Worm (Caenorhabditis elegans): ENCODE measurements around the gene F23A7.5.
A peak's percentile ranks its signal among the peaks of the same experiment; 100 is the strongest.
"Not testable (repeated sequence)": the region's sequence is repeated elsewhere in the genome, so short reads cannot be mapped to it uniquely, and the experiment has no call there.

Gene F23A7.5

DNA sequence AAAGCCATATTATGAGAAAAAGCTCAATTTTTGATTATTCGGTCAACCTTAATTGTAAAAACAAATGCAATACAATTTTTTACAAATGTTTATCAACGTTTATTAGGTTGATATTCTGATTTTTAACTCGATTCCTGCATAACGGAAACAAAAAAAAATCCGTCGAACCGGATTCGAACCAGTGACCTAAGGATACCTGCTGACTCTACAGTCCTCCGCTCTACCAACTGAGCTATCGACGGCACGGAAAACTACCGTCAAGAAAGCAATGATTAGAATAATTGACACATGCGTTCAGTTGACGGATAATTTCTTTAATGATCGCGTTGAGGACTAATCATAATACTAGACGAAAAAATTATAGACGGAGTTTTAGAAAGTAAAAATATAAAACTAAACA is 20.1 kb upstream of the F23A7.5 start:
- TF ChIP-seq ets-7 (tag; optimal IDR thresholded peaks at IDR 0.05): no peak
- no peak for TF ChIP-seq hmbx-1 (tag; optimal IDR thresholded peaks at IDR 0.05)
- no peak for TF ChIP-seq hmg-4 (GFP tag; optimal IDR thresholded peaks at IDR 0.05)
- no peak for TF ChIP-seq tbx-37 (GFP tag; conservative IDR thresholded peaks at IDR 0.05)
- TF ChIP-seq aly-1 (tag; optimal IDR thresholded peaks at IDR 0.05): no peak
- no peak for TF ChIP-seq tbx-11 (GFP tag; IDR thresholded peaks at IDR 0.05)
- TF ChIP-seq sea-1 (GFP tag; conservative IDR thresholded peaks at IDR 0.05): 0 out of 2 replicates have a peak, but pooled peaks have one; percentile 17
- peak; percentile 42; the same call in 1 of the 2 replicates for TF ChIP-seq pes-1 (GFP tag; IDR thresholded peaks at IDR 0.05)
- no peak for TF ChIP-seq B0310.2 (tag; optimal IDR thresholded peaks at IDR 0.05)
- 0 out of 2 replicates have a peak, but pooled peaks have one; percentile 21 for TF ChIP-seq scrt-1 (GFP tag; IDR thresholded peaks at IDR 0.05)

DNA sequence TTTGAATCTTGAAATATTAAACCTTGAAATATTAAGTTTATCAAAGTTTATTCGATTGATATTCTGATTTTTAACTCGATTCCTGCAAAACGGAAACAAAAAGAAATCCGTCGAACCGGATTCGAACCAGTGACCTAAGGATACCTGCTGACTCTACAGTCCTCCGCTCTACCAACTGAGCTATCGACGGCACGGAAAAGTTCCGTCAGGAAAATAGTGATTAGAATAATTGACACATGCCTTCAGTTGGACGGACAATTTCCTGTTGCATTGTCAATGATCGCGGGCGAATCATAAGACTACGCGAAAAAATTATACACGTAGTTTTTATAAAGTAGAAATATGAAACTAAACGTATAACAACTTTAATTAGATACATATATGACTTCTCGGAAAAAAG is 19.6 kb upstream of the F23A7.5 start:
- TF ChIP-seq tbx-11 (GFP tag; IDR thresholded peaks at IDR 0.05) (no peak), tbx-37 (GFP tag; conservative IDR thresholded peaks at IDR 0.05) (no peak)

DNA sequence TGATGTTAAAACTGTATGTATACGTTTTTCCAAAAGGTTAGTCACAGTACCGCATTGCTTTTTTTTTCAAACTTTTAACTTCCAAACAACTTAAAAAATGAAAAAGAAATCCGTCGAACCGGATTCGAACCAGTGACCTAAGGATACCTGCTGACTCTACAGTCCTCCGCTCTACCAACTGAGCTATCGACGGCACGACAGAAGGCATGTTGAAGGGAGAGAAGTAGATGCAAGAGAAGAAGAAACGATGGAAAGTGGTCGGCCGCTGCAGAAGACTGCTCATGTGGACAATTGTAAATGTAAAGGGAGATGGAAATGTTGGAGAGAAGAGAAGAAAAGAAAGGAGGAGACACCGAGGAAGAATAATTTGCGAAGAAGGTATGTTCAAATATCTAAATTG is 19.1 kb upstream of the F23A7.5 start:
- TF ChIP-seq hmbx-1 (tag; optimal IDR thresholded peaks at IDR 0.05) (peak; percentile 70), pes-1 (GFP tag; IDR thresholded peaks at IDR 0.05) (peak; percentile 93), scrt-1 (GFP tag; IDR thresholded peaks at IDR 0.05) (peak; percentile 92), aly-1 (tag; optimal IDR thresholded peaks at IDR 0.05) (peak; percentile 85), ama-1 (optimal IDR thresholded peaks at IDR 0.05) (no peak), B0310.2 (tag; optimal IDR thresholded peaks at IDR 0.05) (peak; percentile 77), F13C5.2 (tag; optimal IDR thresholded peaks at IDR 0.05) (peak; percentile 90), hmg-4 (GFP tag; optimal IDR thresholded peaks at IDR 0.05) (peak; percentile 92), ets-7 (tag; optimal IDR thresholded peaks at IDR 0.05) (peak; percentile 77), ceh-36 (tag; optimal IDR thresholded peaks at IDR 0.05) (peak; percentile 86), flt-1 (GFP tag; IDR thresholded peaks at IDR 0.05) (peak; percentile 94), tbx-37 (GFP tag; conservative IDR thresholded peaks at IDR 0.05) (peak; percentile 88), ceh-13 (GFP tag; optimal IDR thresholded peaks at IDR 0.05) (peak; percentile 88), tbx-11 (GFP tag; IDR thresholded peaks at IDR 0.05) (peak; percentile 88), tra-4 (tag; optimal IDR thresholded peaks at IDR 0.05) (peak; percentile 67), hnd-1 (tag; optimal IDR thresholded peaks at IDR 0.05) (peak; percentile 76), sea-1 (GFP tag; conservative IDR thresholded peaks at IDR 0.05) (peak; percentile 93)

DNA sequence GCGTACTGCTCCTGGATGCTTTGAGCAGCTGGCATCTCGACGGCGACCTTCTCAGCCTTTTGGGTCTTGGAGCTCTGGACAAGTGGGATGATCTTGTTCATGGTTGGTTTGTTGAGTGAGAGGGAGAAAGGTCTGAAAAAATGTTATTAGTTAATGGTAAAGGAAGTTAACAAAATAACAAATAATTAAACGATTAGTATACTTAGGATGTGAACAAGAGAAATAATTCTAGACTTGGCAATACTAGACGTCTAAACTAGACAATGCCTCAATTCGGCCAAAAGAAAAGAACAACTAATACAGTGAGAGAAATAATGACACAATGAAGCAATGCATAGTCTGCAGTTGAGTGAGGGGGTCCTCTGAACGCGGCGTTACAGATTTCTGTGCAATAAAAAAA is 18.2 kb upstream of the F23A7.5 start, which contains the start of gene R11.4:
Gene R11.4 (minus strand): TSS at position 101 of the 400 bp plus-strand sequence.
- TF ChIP-seq F13C5.2 (tag; optimal IDR thresholded peaks at IDR 0.05) (no peak), tbx-11 (GFP tag; IDR thresholded peaks at IDR 0.05) (no peak), sea-1 (GFP tag; conservative IDR thresholded peaks at IDR 0.05) (no peak), aly-1 (tag; optimal IDR thresholded peaks at IDR 0.05) (no peak), hnd-1 (tag; optimal IDR thresholded peaks at IDR 0.05) (no peak), ceh-36 (tag; optimal IDR thresholded peaks at IDR 0.05) (no peak), pes-1 (GFP tag; IDR thresholded peaks at IDR 0.05) (no peak), hmg-4 (GFP tag; optimal IDR thresholded peaks at IDR 0.05) (no peak), tbx-37 (GFP tag; conservative IDR thresholded peaks at IDR 0.05) (no peak), ets-7 (tag; optimal IDR thresholded peaks at IDR 0.05) (no peak), tra-4 (tag; optimal IDR thresholded peaks at IDR 0.05) (no peak), hmbx-1 (tag; optimal IDR thresholded peaks at IDR 0.05) (no peak), scrt-1 (GFP tag; IDR thresholded peaks at IDR 0.05) (no peak), B0310.2 (tag; optimal IDR thresholded peaks at IDR 0.05) (no peak), ama-1 (optimal IDR thresholded peaks at IDR 0.05) (no peak)

DNA sequence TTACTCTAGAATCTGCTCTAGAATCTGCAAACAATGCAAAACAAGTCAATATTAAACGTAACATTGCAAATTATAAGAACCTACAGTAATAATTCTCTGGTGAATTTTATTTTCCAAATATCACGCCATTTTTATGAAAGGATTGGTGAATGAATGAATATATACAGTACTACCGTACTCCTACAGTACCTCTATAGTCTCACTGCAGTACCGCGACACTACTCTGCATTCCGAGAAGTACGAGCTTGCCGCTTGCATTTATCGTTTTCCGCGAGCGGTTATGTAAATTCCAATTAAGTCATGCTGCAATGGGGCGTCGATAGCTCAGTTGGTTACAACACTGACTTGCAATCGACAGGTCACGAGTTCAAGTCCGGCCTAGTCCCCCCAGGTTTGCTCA is 16.4 kb upstream of the F23A7.5 start, which contains the start of gene F23A7.4:
Gene F23A7.4 (plus strand): TSS at position 301 of the 400 bp plus-strand sequence.
- TF ChIP-seq hnd-1 (tag; optimal IDR thresholded peaks at IDR 0.05); pes-1 (GFP tag; IDR thresholded peaks at IDR 0.05); scrt-1 (GFP tag; IDR thresholded peaks at IDR 0.05): not testable (repeated sequence)

DNA sequence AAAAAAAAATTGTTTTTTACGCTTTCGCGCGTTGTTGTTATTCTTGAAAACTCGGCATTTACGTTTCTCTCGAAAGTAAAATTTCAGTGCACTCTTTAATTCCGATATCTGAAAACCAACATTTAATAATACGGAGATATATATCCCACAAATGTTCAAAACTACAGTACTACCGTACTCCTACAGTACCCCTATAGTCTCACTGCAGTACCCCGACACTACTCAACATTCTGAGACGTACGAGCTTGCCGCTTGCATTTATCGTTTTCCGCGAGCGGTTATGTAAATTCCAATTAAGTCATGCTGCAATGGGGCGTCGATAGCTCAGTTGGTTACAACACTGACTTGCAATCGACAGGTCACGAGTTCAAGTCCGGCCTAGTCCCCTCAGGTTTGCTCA is 15.6 kb upstream of the F23A7.5 start, which contains the start of gene F23A7.8:
Gene F23A7.8 (plus strand): TSS at position 301 of the 400 bp plus-strand sequence.
- not testable (repeated sequence) for TF ChIP-seq scrt-1 (GFP tag; IDR thresholded peaks at IDR 0.05); flt-1 (GFP tag; IDR thresholded peaks at IDR 0.05); B0310.2 (tag; optimal IDR thresholded peaks at IDR 0.05)

DNA sequence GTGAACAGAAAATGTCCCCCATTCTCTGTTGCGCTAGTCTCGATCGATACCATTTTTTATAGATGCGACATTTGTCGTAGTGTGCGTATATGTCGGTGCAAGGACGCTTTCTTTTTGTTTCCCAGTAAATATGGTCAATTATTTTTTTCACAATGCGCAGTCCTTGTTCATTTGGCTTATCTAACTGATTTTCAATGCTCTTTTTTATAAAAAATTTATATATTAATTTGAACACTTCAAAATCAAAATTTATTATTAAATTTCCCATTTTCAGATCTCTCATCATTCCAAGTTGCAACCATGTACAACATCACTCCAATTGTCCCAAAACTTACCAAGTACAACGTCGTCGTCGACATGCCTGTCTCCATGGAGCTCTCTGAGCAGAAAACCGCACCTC is 11.6 kb upstream of the F23A7.5 start, which contains the start of gene F23A7.1:
Gene F23A7.1 (plus strand): TSS at position 301 of the 400 bp plus-strand sequence.
- TF ChIP-seq ceh-36 (tag; optimal IDR thresholded peaks at IDR 0.05) (no peak), sea-1 (GFP tag; conservative IDR thresholded peaks at IDR 0.05) (no peak), ama-1 (optimal IDR thresholded peaks at IDR 0.05) (no peak), hmg-4 (GFP tag; optimal IDR thresholded peaks at IDR 0.05) (no peak), aly-1 (tag; optimal IDR thresholded peaks at IDR 0.05) (no peak), flt-1 (GFP tag; IDR thresholded peaks at IDR 0.05) (no peak), B0310.2 (tag; optimal IDR thresholded peaks at IDR 0.05) (no peak), scrt-1 (GFP tag; IDR thresholded peaks at IDR 0.05) (no peak), pes-1 (GFP tag; IDR thresholded peaks at IDR 0.05) (no peak), hmbx-1 (tag; optimal IDR thresholded peaks at IDR 0.05) (no peak), F13C5.2 (tag; optimal IDR thresholded peaks at IDR 0.05) (no peak), hnd-1 (tag; optimal IDR thresholded peaks at IDR 0.05) (no peak), ceh-13 (GFP tag; optimal IDR thresholded peaks at IDR 0.05) (no peak), ets-7 (tag; optimal IDR thresholded peaks at IDR 0.05) (no peak), tbx-37 (GFP tag; conservative IDR thresholded peaks at IDR 0.05) (no peak)

DNA sequence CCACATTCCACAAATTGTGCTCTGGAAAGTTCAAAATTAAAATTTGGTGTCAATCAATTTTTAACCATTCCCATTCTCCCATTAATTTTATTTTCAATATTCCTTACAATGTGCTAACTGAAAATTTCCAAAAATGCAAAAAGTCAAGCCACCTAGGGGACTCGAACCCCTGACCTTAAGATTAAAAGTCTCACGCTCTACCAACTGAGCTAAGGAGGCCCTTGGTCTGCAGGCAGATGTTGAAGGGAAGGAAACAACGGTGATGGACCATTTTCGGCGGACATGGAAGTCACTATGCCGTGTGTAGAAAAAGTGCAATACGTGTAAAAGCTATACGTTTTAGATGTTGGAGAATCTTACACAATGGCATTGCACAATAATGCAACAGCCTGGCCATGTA is 11.0 kb upstream of the F23A7.5 start:
- TF ChIP-seq ceh-13 (GFP tag; optimal IDR thresholded peaks at IDR 0.05): peak; percentile 7
- no peak for TF ChIP-seq tbx-37 (GFP tag; conservative IDR thresholded peaks at IDR 0.05)
- no peak for TF ChIP-seq hnd-1 (tag; optimal IDR thresholded peaks at IDR 0.05)
- no peak for TF ChIP-seq hmbx-1 (tag; optimal IDR thresholded peaks at IDR 0.05)
- peak; percentile 54; the same call in 1 of the 2 replicates for TF ChIP-seq pes-1 (GFP tag; IDR thresholded peaks at IDR 0.05)
